Worm (Caenorhabditis elegans) whole organism, L2 larva: ENCODE results near the gene F14D7.6.
"Not testable (repeated sequence)": the region's sequence is repeated elsewhere in the genome, so short reads cannot be mapped to it uniquely, and the experiment has no call there.

Source experiments
- C34F6.9 ChIP-seq: fragments of 150-350 bp; optimal IDR thresholded peaks from 2 replicates; lab custom pipeline; 2014; ENCODE audit warnings: missing biosample characterization, missing genetic modification characterization
- F13H6.1 ChIP-seq: sonication (generic microtip); optimal IDR thresholded peaks from 2 replicates; lab custom pipeline; 2016; ENCODE audit warnings: missing genetic modification characterization, missing compliant biosample characterization
- alr-1 ChIP-seq: fragments of 150-350 bp; optimal IDR thresholded peaks from 2 replicates; lab custom pipeline; 2014; ENCODE audit warnings: missing biosample characterization, missing genetic modification characterization
- aly-2 ChIP-seq: fragments of 150-350 bp; optimal IDR thresholded peaks from 2 replicates; lab custom pipeline; 2014; ENCODE audit warnings: missing biosample characterization, missing genetic modification characterization
- ama-1 ChIP-seq: fragments of 150-350 bp; optimal IDR thresholded peaks from 2 replicates; lab custom pipeline; 2018; ENCODE audit warnings: inconsistent platforms
- blmp-1 ChIP-seq: sonication (generic microtip); optimal IDR thresholded peaks from 2 replicates; lab custom pipeline; 2017; ENCODE audit warnings: missing genetic modification characterization, mild to moderate bottlenecking, missing compliant biosample characterization, antibody characterized with exemption, moderate library complexity; ENCODE audit not compliant: insufficient read depth
- ceh-16 ChIP-seq: fragments of 150-350 bp; optimal IDR thresholded peaks from 2 replicates; lab custom pipeline; 2014; ENCODE audit warnings: missing biosample characterization, missing genetic modification characterization
- ceh-82 ChIP-seq: fragments of 150-350 bp; optimal IDR thresholded peaks from 2 replicates; lab custom pipeline; 2014; ENCODE audit warnings: missing biosample characterization, missing genetic modification characterization
- crh-2 ChIP-seq: sonication (generic microtip); optimal IDR thresholded peaks from 2 replicates; lab custom pipeline; 2017; ENCODE audit warnings: missing biosample characterization, missing genetic modification characterization
- dmd-4 ChIP-seq: sonication (generic microtip); optimal IDR thresholded peaks from 2 replicates; lab custom pipeline; 2017; ENCODE audit warnings: missing biosample characterization, missing genetic modification characterization
- egl-27 ChIP-seq: sonication (generic microtip); optimal IDR thresholded peaks from 3 replicates; lab custom pipeline; 2017; ENCODE audit warnings: missing biosample characterization, missing genetic modification reagents, missing genetic modification characterization
- elt-1 ChIP-seq: fragments of 150-350 bp; optimal IDR thresholded peaks from 2 replicates; lab custom pipeline; 2014; ENCODE audit warnings: missing biosample characterization, missing genetic modification characterization
- elt-3 ChIP-seq: sonication (generic microtip); optimal IDR thresholded peaks from 2 replicates; lab custom pipeline; 2017; ENCODE audit warnings: missing biosample characterization, missing genetic modification characterization
- fos-1 ChIP-seq: fragments of 150-350 bp; optimal IDR thresholded peaks from 2 replicates; lab custom pipeline; 2014; ENCODE audit warnings: missing biosample characterization, missing genetic modification characterization
- lin-11 ChIP-seq: fragments of 150-350 bp; sonication (generic microtip); optimal IDR thresholded peaks from 2 replicates; lab custom pipeline; 2014; ENCODE audit warnings: missing biosample characterization, missing genetic modification characterization, inconsistent platforms, mixed read lengths
- lin-13 ChIP-seq: fragments of 150-350 bp; optimal IDR thresholded peaks from 2 replicates; lab custom pipeline; 2014; ENCODE audit warnings: missing biosample characterization, missing genetic modification reagents, missing genetic modification characterization
- mab-5 ChIP-seq: fragments of 150-350 bp; optimal IDR thresholded peaks from 2 replicates; lab custom pipeline; 2014; ENCODE audit warnings: missing biosample characterization, missing genetic modification characterization
- mbf-1 ChIP-seq: sonication (generic microtip); optimal IDR thresholded peaks from 2 replicates; lab custom pipeline; 2017; ENCODE audit warnings: missing biosample characterization, missing genetic modification characterization
- mdl-1 ChIP-seq, 2 experiments: fragments of 150-350 bp in 1 of 2; sonication (generic microtip) in 1 of 2; optimal IDR thresholded peaks; 2 replicates each; lab custom pipeline; 2017; ENCODE audit warnings: missing biosample characterization in 2 of 2, missing genetic modification characterization in 2 of 2
- nhr-11 ChIP-seq: fragments of 150-350 bp; optimal IDR thresholded peaks from 2 replicates; lab custom pipeline; 2014; ENCODE audit warnings: missing biosample characterization, missing genetic modification characterization
- nhr-12 ChIP-seq: fragments of 150-350 bp; optimal IDR thresholded peaks from 2 replicates; lab custom pipeline; 2014; ENCODE audit warnings: missing biosample characterization, missing genetic modification characterization
- nhr-21 ChIP-seq: fragments of 150-350 bp; optimal IDR thresholded peaks from 2 replicates; lab custom pipeline; 2014; ENCODE audit warnings: missing biosample characterization, missing genetic modification characterization
- nhr-25 ChIP-seq: fragments of 150-350 bp; sonication (generic microtip); optimal IDR thresholded peaks from 3 replicates; lab custom pipeline; 2014; ENCODE audit warnings: missing biosample characterization, missing genetic modification characterization
- nhr-77 ChIP-seq: fragments of 150-350 bp; optimal IDR thresholded peaks from 2 replicates; lab custom pipeline; 2014; ENCODE audit warnings: missing biosample characterization, missing genetic modification characterization
- peb-1 ChIP-seq: fragments of 150-350 bp; optimal IDR thresholded peaks from 2 replicates; lab custom pipeline; 2014; ENCODE audit warnings: missing biosample characterization, missing genetic modification characterization
- skn-1 ChIP-seq: sonication (generic microtip); optimal IDR thresholded peaks from 2 replicates; lab custom pipeline; 2017; ENCODE audit warnings: missing biosample characterization, missing genetic modification characterization
- sma-9 ChIP-seq, 2 experiments: fragments of 150-350 bp in 1 of 2; sonication (generic microtip) in 1 of 2; optimal IDR thresholded peaks; 2 replicates each; lab custom pipeline; 2014 to 2016; ENCODE audit warnings: missing genetic modification characterization in 2 of 2, mild to moderate bottlenecking in 1 of 2, missing biosample characterization in 1 of 2, missing compliant biosample characterization in 1 of 2, missing genetic modification reagents in 1 of 2, moderate library complexity in 1 of 2
- snpc-4 ChIP-seq: fragments of 150-350 bp; optimal IDR thresholded peaks from 2 replicates; lab custom pipeline; 2014; ENCODE audit warnings: missing biosample characterization, missing genetic modification characterization
- unc-39 ChIP-seq: fragments of 150-350 bp; optimal IDR thresholded peaks from 2 replicates; lab custom pipeline; 2014; ENCODE audit warnings: missing biosample characterization, missing genetic modification characterization
- unc-62 ChIP-seq: fragments of 150-350 bp; optimal IDR thresholded peaks from 2 replicates; lab custom pipeline; 2014; ENCODE audit warnings: missing biosample characterization, missing genetic modification reagents, missing genetic modification characterization
- ztf-4 ChIP-seq: fragments of 150-350 bp; optimal IDR thresholded peaks from 2 replicates; lab custom pipeline; 2014; ENCODE audit warnings: missing biosample characterization, missing genetic modification characterization

The F14D7.6 gene

DNA sequence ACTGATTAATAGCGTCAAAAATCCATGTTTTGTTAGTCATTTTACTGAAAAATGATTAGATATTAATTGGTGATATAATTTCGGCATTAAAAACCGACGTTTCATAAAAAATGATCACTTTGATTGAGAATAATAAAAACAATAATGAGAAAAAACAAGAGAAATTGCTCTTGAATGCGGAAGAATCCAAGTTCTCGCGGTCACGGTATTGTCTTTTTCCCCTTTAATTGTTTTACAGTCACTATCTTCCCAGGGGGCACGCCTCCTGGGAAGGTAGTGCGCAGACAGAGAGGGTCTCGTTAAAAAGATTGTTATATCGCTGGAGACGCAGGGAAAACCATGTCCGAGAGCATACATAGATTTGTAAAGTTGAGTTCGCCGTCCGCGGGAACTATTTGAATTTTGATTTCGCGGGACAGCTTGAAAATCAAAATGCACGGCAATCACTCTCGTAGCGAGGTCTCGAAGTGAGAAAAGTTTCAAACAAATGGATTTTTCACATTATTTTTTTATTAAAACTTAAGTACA, 7.5 kb upstream of the F14D7.6 start, which contains the start of gene F14D7.2:
TSS of gene F14D7.2 (minus strand) at position 51 of the 528 bp plus-strand sequence.
- no peak for TF ChIP-seq skn-1 (tag; lab: Kevin White, UChicago)
- no peak for TF ChIP-seq mdl-1 (tag; optimal IDR thresholded peaks at IDR 0.05; lab: Kevin White, UChicago)
- TF ChIP-seq alr-1: no peak
- TF ChIP-seq lin-13: no peak
- TF ChIP-seq elt-1 (tag; lab: Kevin White, UChicago): no peak
- TF ChIP-seq egl-27 (tag; lab: Kevin White, UChicago): no peak
- TF ChIP-seq nhr-11 (tag; lab: Kevin White, UChicago): no peak
- no peak for TF ChIP-seq peb-1 (tag; lab: Kevin White, UChicago)
- TF ChIP-seq snpc-4 (tag; lab: Kevin White, UChicago): no peak

DNA sequence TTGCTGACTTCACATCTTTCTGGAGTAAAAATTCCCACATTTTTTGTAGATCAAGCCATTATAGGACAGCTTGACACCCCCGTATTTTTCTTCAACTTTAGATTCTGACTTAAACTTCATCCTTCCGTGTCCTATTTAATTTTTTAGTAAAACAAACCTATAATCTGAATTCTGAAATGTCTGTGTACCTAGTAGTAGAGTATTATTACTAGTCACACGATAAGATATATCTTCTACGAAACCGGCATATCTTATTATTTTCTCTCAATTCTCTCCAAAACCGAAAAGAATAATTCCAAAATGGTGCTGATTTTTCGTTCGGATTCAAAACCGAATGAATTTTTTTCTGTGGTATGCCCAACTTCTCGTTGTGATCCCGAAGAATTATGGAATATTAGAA, 6.8 kb upstream of the F14D7.6 start, which contains the start of gene F14D7.9:
TSS of gene F14D7.9 (plus strand) at position 301 of the 400 bp plus-strand sequence.
- TF ChIP-seq ceh-82 (tag; lab: Kevin White, UChicago): no peak
- TF ChIP-seq ama-1: no peak
- no peak for TF ChIP-seq egl-27 (tag; lab: Kevin White, UChicago)
- no peak for TF ChIP-seq mab-5
- TF ChIP-seq elt-3: no peak
- TF ChIP-seq mbf-1 (tag; lab: Kevin White, UChicago): no peak
- TF ChIP-seq nhr-12 (tag; lab: Kevin White, UChicago): no peak
- no peak for TF ChIP-seq fos-1 (tag; lab: Kevin White, UChicago)
- no peak for TF ChIP-seq unc-39 (tag; lab: Kevin White, UChicago)
- TF ChIP-seq alr-1: no peak

- TF ChIP-seq nhr-21 (no peak), lin-13 (no peak), unc-62 (GFP tag; lab: Kevin White, UChicago) (no peak), crh-2 (tag; lab: Kevin White, UChicago) (no peak), egl-27 (tag; lab: Kevin White, UChicago) (no peak), ceh-16 (tag; lab: Kevin White, UChicago) (no peak)
Observed at ce11 chrV:14296499-14296898, 4.7 kb upstream of the F14D7.6 start, which contains the start of gene F14D7.3. F14D7.3 (plus strand) TSS chrV:14296799.

- TF ChIP-seq crh-2 (tag; lab: Kevin White, UChicago) (no peak), elt-3 (no peak), blmp-1 (tag; lab: Kevin White, UChicago) (no peak), C34F6.9 (tag; lab: Kevin White, UChicago) (no peak), nhr-77 (no peak), lin-11 (tag; lab: Kevin White, UChicago) (no peak), mab-5 (no peak), ztf-4 (tag; lab: Kevin White, UChicago) (no peak), nhr-11 (tag; lab: Kevin White, UChicago) (no peak), aly-2 (no peak), F13H6.1 (tag; lab: Kevin White, UChicago) (no peak), mbf-1 (tag; lab: Kevin White, UChicago) (no peak), nhr-25 (tag; lab: Kevin White, UChicago) (no peak), unc-39 (tag; lab: Kevin White, UChicago) (no peak), lin-13 (no peak)
Observed at ce11 chrV:14299569-14300064, 1.6 kb upstream of the F14D7.6 start, which contains the start of the genes spig-3 and F14D7.12. spig-3 (minus strand) TSS chrV:14299669. F14D7.12 (plus strand) TSS chrV:14300014.

ce11 chrV:14306771-14307170, 5.6 kb downstream of the F14D7.6 start, which contains the start of gene spig-4:
spig-4 (minus strand) TSS chrV:14306871.
- TF ChIP-seq aly-2; dmd-4 (tag; lab: Kevin White, UChicago); nhr-11 (tag; lab: Kevin White, UChicago): not testable (repeated sequence)

- TF ChIP-seq nhr-12 (tag; lab: Kevin White, UChicago); sma-9 (GFP tag; optimal IDR thresholded peaks at IDR 0.05; lab: Kevin White, UChicago); sma-9 (tag; optimal IDR thresholded peaks at IDR 0.05; lab: Kevin White, UChicago); elt-1 (tag; lab: Kevin White, UChicago): not testable (repeated sequence)
Observed at ce11 chrV:14308164-14308563, 7.0 kb downstream of the F14D7.6 start, which contains the start of gene spig-5. spig-5 (plus strand) TSS chrV:14308464.
